Fruit fly (Drosophila melanogaster): ENCODE data around the gene Vm26Ab.

dm6 chr2L:5979055-5979399 lies 22.2 kb downstream of the Vm26Ab start:
- no peak for TF ChIP-seq h (optimal IDR thresholded peaks at IDR 0.05)
- TF ChIP-seq insv (optimal IDR thresholded peaks at IDR 0.05), result no peak
- TF ChIP-seq psq (optimal IDR thresholded peaks at IDR 0.05), result no peak
- TF ChIP-seq Myc (optimal IDR thresholded peaks at IDR 0.05), result no peak
- no peak for TF ChIP-seq Sin3A (optimal IDR thresholded peaks at IDR 0.05)

Measured in Kc167 (cell line).